Fruit fly (Drosophila melanogaster): ENCODE data around the gene CG15771.

CG15771 gene

DNA sequence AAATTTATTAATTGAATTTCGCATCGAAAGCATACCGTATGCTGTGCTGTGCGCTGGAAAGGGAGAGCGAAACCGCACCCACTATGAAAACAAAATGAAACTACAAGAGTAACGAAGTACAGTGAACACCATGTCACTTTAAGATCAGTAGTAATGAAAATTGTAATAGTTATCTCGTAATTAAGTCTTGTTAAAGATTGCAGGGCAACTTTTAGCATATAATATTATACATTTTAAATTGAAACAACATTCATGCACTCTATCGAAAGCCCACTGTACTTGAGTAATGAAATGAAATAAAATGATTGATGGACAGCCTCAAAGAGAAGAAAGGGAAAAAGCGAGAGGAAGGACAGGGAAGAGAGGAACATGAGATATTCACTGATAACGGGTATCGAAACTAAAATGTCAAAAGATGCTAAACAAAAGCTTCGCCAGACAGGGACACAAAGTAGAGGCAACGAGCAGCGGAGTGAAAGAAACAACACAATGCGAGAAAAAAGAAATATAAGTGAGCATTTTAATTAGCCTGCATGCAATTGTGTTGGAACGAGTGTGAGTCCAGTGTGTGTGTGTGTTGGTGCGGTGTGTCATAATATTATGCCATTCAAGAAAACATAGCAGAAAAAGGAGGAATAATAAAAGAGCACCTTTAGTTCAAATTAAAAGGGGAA is 20.0 kb upstream of the CG15771 start (continued):
- peak; percentile 72 for TF ChIP-seq CG8388 (GFP tag; optimal IDR thresholded peaks at IDR 0.05)
- TF ChIP-seq cwo (GFP tag; optimal IDR thresholded peaks at IDR 0.05), result peak; percentile 67
- no peak for TF ChIP-seq Sry-β (GFP tag; optimal IDR thresholded peaks at IDR 0.05)
- TF ChIP-seq caup (GFP tag; optimal IDR thresholded peaks at IDR 0.05; ENCODE audit: severe bottlenecking), result peak; percentile 45
- no peak for TF ChIP-seq hkb (optimal IDR thresholded peaks at IDR 0.05)
- peak; percentile 76 for TF ChIP-seq hkb (GFP tag; IDR thresholded peaks at IDR 0.05)
- TF ChIP-seq onecut (GFP tag; IDR thresholded peaks at IDR 0.05), result peak; percentile 50
- TF ChIP-seq ci (GFP tag; IDR thresholded peaks at IDR 0.05), result peak; percentile 90
- TF ChIP-seq Elba2 (GFP tag; optimal IDR thresholded peaks at IDR 0.05), result no peak
- TF ChIP-seq CG17328 (GFP tag; IDR thresholded peaks at IDR 0.05), result peak; percentile 83
- no peak for TF ChIP-seq Dll (GFP tag; IDR thresholded peaks at IDR 0.05; ENCODE audit: partially characterized antibody)
- peak; percentile 75 for TF ChIP-seq sisA (GFP tag; IDR thresholded peaks at IDR 0.05)
- TF ChIP-seq CG13775 (GFP tag; optimal IDR thresholded peaks at IDR 0.05), result peak; percentile 44
- TF ChIP-seq pum (GFP tag; optimal IDR thresholded peaks at IDR 0.05), result peak; percentile 60
- TF ChIP-seq jigr1 (GFP tag; IDR thresholded peaks at IDR 0.05), result peak; percentile 39; the same call in 1 of the 3 replicates
- peak; percentile 77 for TF ChIP-seq ara (GFP tag; IDR thresholded peaks at IDR 0.05)
- TF ChIP-seq CG12659 (GFP tag; optimal IDR thresholded peaks at IDR 0.05), result peak; percentile 62
- peak; percentile 65 for TF ChIP-seq Atf6 (GFP tag; IDR thresholded peaks at IDR 0.05)
- peak; percentile 88 for TF ChIP-seq gem (tag; optimal IDR thresholded peaks at IDR 0.05)
- TF ChIP-seq Ravus (GFP tag; IDR thresholded peaks at IDR 0.05), result peak; percentile 30
- no peak for TF ChIP-seq CG17186 (GFP tag; optimal IDR thresholded peaks at IDR 0.05)
- TF ChIP-seq zfh2 (GFP tag; optimal IDR thresholded peaks at IDR 0.05), result peak; percentile 34
- peak; percentile 61; the same call in 1 of the 3 replicates for TF ChIP-seq CG7357 (GFP tag; IDR thresholded peaks at IDR 0.05)
- peak; percentile 67 for TF ChIP-seq CG3281 (GFP tag; optimal IDR thresholded peaks at IDR 0.05)
- TF ChIP-seq HLH4C (GFP tag; IDR thresholded peaks at IDR 0.05; ENCODE audit: partially characterized antibody), result no peak
- TF ChIP-seq nmo (GFP tag; optimal IDR thresholded peaks at IDR 0.05), result peak; percentile 80
- TF ChIP-seq Jarid2 (GFP tag; optimal IDR thresholded peaks at IDR 0.05), result no peak
- TF ChIP-seq trem (tag; optimal IDR thresholded peaks at IDR 0.05), result peak; percentile 2
- no peak for TF ChIP-seq hb (GFP tag; IDR thresholded peaks at IDR 0.05; ENCODE audit: partially characterized antibody)
- no peak for TF ChIP-seq ash1 (GFP tag; optimal IDR thresholded peaks at IDR 0.05)
- TF ChIP-seq CG6813 (GFP tag; optimal IDR thresholded peaks at IDR 0.05), result peak; percentile 58
- peak; percentile 94 for TF ChIP-seq Med (GFP tag)
- TF ChIP-seq Deaf1 (tag; optimal IDR thresholded peaks at IDR 0.05), result peak; percentile 42
- TF ChIP-seq luna (GFP tag; optimal IDR thresholded peaks at IDR 0.05), result no peak
- TF ChIP-seq CG17568 (GFP tag; optimal IDR thresholded peaks at IDR 0.05), result peak; percentile 60
- TF ChIP-seq CG8290 (GFP tag; optimal IDR thresholded peaks at IDR 0.05), result peak; percentile 3
- peak in 1 of 2 experiments; percentile 85 for TF ChIP-seq CG8290 (tag; optimal IDR thresholded peaks at IDR 0.05)
- peak; percentile 67 for TF ChIP-seq CG11723 (GFP tag; optimal IDR thresholded peaks at IDR 0.05)
- TF ChIP-seq CG18476 (GFP tag; optimal IDR thresholded peaks at IDR 0.05), result peak; percentile 34
- TF ChIP-seq CG8089 (GFP tag; optimal IDR thresholded peaks at IDR 0.05), result peak; percentile 36
- no peak for TF ChIP-seq CG11398 (GFP tag; optimal IDR thresholded peaks at IDR 0.05)
- TF ChIP-seq Oaz (GFP tag; IDR thresholded peaks at IDR 0.05), result 0 out of 2 replicates have a peak, but pooled peaks have one; percentile 19
- TF ChIP-seq Sry-δ (GFP tag; optimal IDR thresholded peaks at IDR 0.05), result no peak
- no peak for TF ChIP-seq CG7987 (GFP tag; optimal IDR thresholded peaks at IDR 0.05)
- no peak for TF ChIP-seq Dref (GFP tag; IDR thresholded peaks at IDR 0.05)
- peak; percentile 72 for TF ChIP-seq CG32772 (GFP tag; IDR thresholded peaks at IDR 0.05)
- TF ChIP-seq CG7745 (tag; optimal IDR thresholded peaks at IDR 0.05), result no peak
- TF ChIP-seq CG9932 (GFP tag; IDR thresholded peaks at IDR 0.05), result peak; percentile 73
- TF ChIP-seq CG5180 (GFP tag; optimal IDR thresholded peaks at IDR 0.05), result peak; percentile 35
- peak; percentile 7 for TF ChIP-seq CG31365 (tag; optimal IDR thresholded peaks at IDR 0.05)

Data from whole organism, embryonic.